Fruit fly (Drosophila melanogaster): ENCODE data around the gene CG7781.

- TF ChIP-seq CG8478 (optimal IDR thresholded peaks at IDR 0.05) (no peak), CTCF (optimal IDR thresholded peaks at IDR 0.05) (no peak)
Measured at dm6 chr2L:8325150-8325549, at the start of gene CG7781.

Data from S2 (cell line).